Fruit fly (Drosophila melanogaster) whole organism, embryonic: ENCODE measurements around the gene CG2247.

Experiments
- CG10654 ChIP-seq: fragments of 200-800 bp; sonication (Bioruptor generic); optimal IDR thresholded peaks from 2 replicates; lab custom pipeline; 2016; ENCODE audit warnings: missing biosample characterization, missing genetic modification characterization
- CG12236 ChIP-seq: fragments of 200-800 bp; sonication (Bioruptor generic); optimal IDR thresholded peaks from 2 replicates; lab custom pipeline; 2016; ENCODE audit warnings: missing biosample characterization, missing genetic modification characterization
- CG13123 ChIP-seq: fragments of 200-800 bp; sonication (Bioruptor generic); optimal IDR thresholded peaks from 2 replicates; lab custom pipeline; 2016; ENCODE audit warnings: missing biosample characterization, missing genetic modification characterization
- CG14014 ChIP-seq: fragments of 200-800 bp; sonication (Bioruptor generic); IDR thresholded peaks from 2 replicates; pipeline ENCODE4 v1.3.6; 2022; ENCODE audit warnings: missing biosample characterization, missing genetic modification characterization
- CG1529 ChIP-seq: fragments of 200-800 bp; sonication (Bioruptor generic); optimal IDR thresholded peaks from 3 replicates; lab custom pipeline; 2018; ENCODE audit warnings: missing biosample characterization, missing genetic modification characterization
- CG17802 ChIP-seq: fragments of 200-800 bp; sonication (Bioruptor generic); optimal IDR thresholded peaks from 2 replicates; lab custom pipeline; 2018; ENCODE audit warnings: missing biosample characterization, mild to moderate bottlenecking, missing genetic modification characterization, moderate library complexity
- CG18476 ChIP-seq: fragments of 200-800 bp; sonication (Bioruptor generic); optimal IDR thresholded peaks from 2 replicates; lab custom pipeline; 2016; ENCODE audit warnings: missing biosample characterization, mild to moderate bottlenecking, missing genetic modification characterization
- CG18764 ChIP-seq: fragments of 200-800 bp; sonication (Bioruptor generic); optimal IDR thresholded peaks from 3 replicates; lab custom pipeline; 2016; ENCODE audit warnings: missing biosample characterization, missing genetic modification characterization
- CG30431 ChIP-seq: fragments of 200-800 bp; sonication (Bioruptor generic); optimal IDR thresholded peaks from 2 replicates; lab custom pipeline; 2017; ENCODE audit warnings: missing biosample characterization, missing genetic modification characterization
- CG31441 ChIP-seq: fragments of 200-800 bp; sonication (Bioruptor generic); IDR thresholded peaks from 2 replicates; pipeline ENCODE4 v1.3.6; 2022; ENCODE audit warnings: missing biosample characterization, missing genetic modification characterization
- CG3407 ChIP-seq: fragments of 200-800 bp; sonication (Bioruptor generic); optimal IDR thresholded peaks from 2 replicates; lab custom pipeline; 2018; ENCODE audit warnings: missing biosample characterization, mild to moderate bottlenecking, missing genetic modification characterization
- CG3726 ChIP-seq: fragments of 200-800 bp; sonication (Bioruptor generic); IDR thresholded peaks from 3 replicates; pipeline ENCODE4, ENCODE4 v1.3.6; 2022; ENCODE audit warnings: missing biosample characterization, missing genetic modification characterization
- CG6272 ChIP-seq: fragments of 200-800 bp; sonication (Bioruptor generic); IDR thresholded peaks from 2 replicates; pipeline ENCODE4 v1.3.6; 2022; ENCODE audit warnings: missing biosample characterization, missing genetic modification characterization
- CG6654 ChIP-seq: fragments of 200-800 bp; sonication (Bioruptor generic); optimal IDR thresholded peaks from 2 replicates; lab custom pipeline; 2017; ENCODE audit warnings: missing biosample characterization, mild to moderate bottlenecking, missing genetic modification characterization
- CG6765 ChIP-seq: fragments of 200-800 bp; sonication (Bioruptor generic); optimal IDR thresholded peaks from 3 replicates; lab custom pipeline; 2017; ENCODE audit warnings: missing biosample characterization, mild to moderate bottlenecking, missing genetic modification characterization
- CG7357 ChIP-seq: fragments of 200-800 bp; sonication (Bioruptor generic); IDR thresholded peaks from 3 replicates; pipeline ENCODE4 v1.3.6; 2022; ENCODE audit warnings: missing biosample characterization, missing genetic modification characterization
- Dad ChIP-seq: fragments of 200-800 bp; sonication (Bioruptor generic); optimal IDR thresholded peaks from 3 replicates; lab custom pipeline; 2016; ENCODE audit warnings: missing biosample characterization, missing genetic modification characterization
- Deaf1 ChIP-seq: fragments of 200-800 bp; optimal IDR thresholded peaks from 3 replicates; lab custom pipeline; 2019; ENCODE audit warnings: missing biosample characterization, mild to moderate bottlenecking, missing genetic modification characterization, moderate library complexity
- Dip3 ChIP-seq: fragments of 200-800 bp; sonication (Bioruptor generic); optimal IDR thresholded peaks from 3 replicates; lab custom pipeline; 2016; ENCODE audit warnings: missing biosample characterization, missing genetic modification characterization
- Doc2 ChIP-seq: fragments of 200-800 bp; sonication (Bioruptor generic); IDR thresholded peaks from 2 replicates; pipeline ENCODE4 v1.3.6; 2022; ENCODE audit warnings: missing biosample characterization, missing genetic modification characterization
- Doc3 ChIP-seq: fragments of 200-800 bp; sonication (Bioruptor generic); IDR thresholded peaks from 3 replicates; pipeline ENCODE4 v1.3.6; 2022; ENCODE audit warnings: missing biosample characterization, missing genetic modification characterization; ENCODE audit not compliant: partially characterized antibody
- Eip74EF ChIP-seq, 2 experiments: fragments of 200-800 bp in 1 of 2; fragments of >200 bp in 1 of 2; sonication (Bioruptor generic) in 1 of 2; optimal IDR thresholded peaks; 2 replicates each; lab custom pipeline; 2017 to 2019; ENCODE audit warnings: missing biosample characterization in 2 of 2, missing genetic modification characterization in 2 of 2, mild to moderate bottlenecking in 1 of 2, moderate library complexity in 1 of 2
- Ets97D ChIP-seq: fragments of 200-800 bp; sonication (Bioruptor generic); optimal IDR thresholded peaks from 3 replicates; lab custom pipeline; 2016; ENCODE audit warnings: missing biosample characterization, missing genetic modification characterization
- Gug ChIP-seq: fragments of 200-800 bp; sonication (Bioruptor generic); IDR thresholded peaks from 4 replicates; pipeline ENCODE4 v1.3.6; 2022; ENCODE audit warnings: missing biosample characterization, missing genetic modification characterization
- HHEX ChIP-seq: fragments of 200-800 bp; sonication (Bioruptor generic); optimal IDR thresholded peaks from 3 replicates; lab custom pipeline; 2017; ENCODE audit warnings: missing biosample characterization, mild to moderate bottlenecking, missing genetic modification characterization, missing genetic modification reagents
- Hey ChIP-seq: fragments of 200-800 bp; sonication (Bioruptor generic); optimal IDR thresholded peaks from 3 replicates; lab custom pipeline; 2018; ENCODE audit warnings: missing biosample characterization, mild to moderate bottlenecking, missing genetic modification characterization
- Max ChIP-seq: fragments of 200-800 bp; sonication (Bioruptor generic); optimal IDR thresholded peaks from 2 replicates; lab custom pipeline; 2016; ENCODE audit warnings: missing biosample characterization, mild to moderate bottlenecking, missing genetic modification characterization
- Nf-YA ChIP-seq: fragments of 200-800 bp; sonication (Bioruptor generic); IDR thresholded peaks from 2 replicates; pipeline ENCODE4 v1.3.6; 2022; ENCODE audit warnings: missing biosample characterization, missing genetic modification characterization
- bbx ChIP-seq: fragments of 200-800 bp; sonication (Bioruptor generic); IDR thresholded peaks from 2 replicates; pipeline ENCODE4 v1.3.6; 2022; ENCODE audit warnings: missing biosample characterization, missing genetic modification characterization; ENCODE audit not compliant: partially characterized antibody
- cas ChIP-seq: fragments of 200-800 bp; sonication (Bioruptor generic); IDR thresholded peaks from 2 replicates; pipeline ENCODE4 v1.3.6; 2022; ENCODE audit warnings: missing biosample characterization, missing genetic modification characterization
- ewg ChIP-seq: fragments of 200-800 bp; sonication (Bioruptor generic); optimal IDR thresholded peaks from 3 replicates; lab custom pipeline; 2017; ENCODE audit warnings: mild to moderate bottlenecking, missing biosample characterization, missing genetic modification reagents, missing genetic modification characterization
- gce ChIP-seq: fragments of 200-800 bp; sonication (Bioruptor generic); IDR thresholded peaks from 3 replicates; pipeline ENCODE4 v1.3.6; 2022; ENCODE audit warnings: missing biosample characterization, missing genetic modification characterization
- gt ChIP-seq: fragments of 200-800 bp; sonication (Bioruptor generic); IDR thresholded peaks from 2 replicates; pipeline ENCODE4 v1.3.6; 2022; ENCODE audit warnings: missing biosample characterization, missing genetic modification characterization
- ham ChIP-seq: fragments of 200-800 bp; sonication (Bioruptor generic); IDR thresholded peaks from 2 replicates; pipeline ENCODE4 v1.3.6; 2022; ENCODE audit warnings: missing biosample characterization, missing genetic modification characterization
- hbn ChIP-seq: fragments of 200-800 bp; sonication (Bioruptor generic); IDR thresholded peaks from 2 replicates; pipeline ENCODE4 v1.3.6; 2022; ENCODE audit warnings: missing biosample characterization, missing genetic modification characterization; ENCODE audit not compliant: partially characterized antibody
- kni ChIP-seq: fragments of 200-800 bp; sonication (Bioruptor generic); optimal IDR thresholded peaks from 3 replicates; lab custom pipeline; 2017; ENCODE audit warnings: mild to moderate bottlenecking, missing biosample characterization, missing genetic modification reagents, missing genetic modification characterization
- lab ChIP-seq: fragments of 200-800 bp; sonication (Bioruptor generic); optimal IDR thresholded peaks from 3 replicates; lab custom pipeline; 2017; ENCODE audit warnings: missing biosample characterization, missing genetic modification characterization, mild to moderate bottlenecking, moderate library complexity, missing genetic modification reagents
- oc ChIP-seq: fragments of 200-800 bp; sonication (Bioruptor generic); optimal IDR thresholded peaks from 2 replicates; lab custom pipeline; 2018; ENCODE audit warnings: missing biosample characterization, mild to moderate bottlenecking, missing genetic modification characterization, moderate library complexity
- org-1 ChIP-seq: fragments of 200-800 bp; sonication (Bioruptor generic); optimal IDR thresholded peaks from 2 replicates; lab custom pipeline; 2017; ENCODE audit warnings: missing biosample characterization, missing genetic modification characterization
- otp ChIP-seq: fragments of 200-800 bp; sonication (Bioruptor generic); IDR thresholded peaks from 3 replicates; pipeline ENCODE4, ENCODE4 v1.3.6; 2022; ENCODE audit warnings: missing biosample characterization, missing genetic modification characterization
- peb ChIP-seq: fragments of 200-800 bp; sonication (Bioruptor generic); IDR thresholded peaks from 2 replicates; pipeline ENCODE4 v1.3.6; 2022; ENCODE audit warnings: missing biosample characterization, missing genetic modification characterization
- pros ChIP-seq: fragments of 200-800 bp; sonication (Bioruptor generic); optimal IDR thresholded peaks from 3 replicates; lab custom pipeline; 2019; ENCODE audit warnings: missing biosample characterization, mild to moderate bottlenecking, missing genetic modification characterization, moderate library complexity
- ro ChIP-seq: fragments of 200-800 bp; sonication (Bioruptor generic); IDR thresholded peaks from 2 replicates; pipeline ENCODE4 v1.3.6; 2022; ENCODE audit warnings: missing biosample characterization, missing genetic modification characterization
- sc ChIP-seq, 3 experiments: fragments of >200 bp in 2 of 3; fragments of 200-800 bp in 1 of 3; sonication (Bioruptor generic) in 1 of 3; optimal IDR thresholded peaks; 2 replicates in 2 of 3; 3 replicates in 1 of 3; lab custom pipeline; 2017; ENCODE audit warnings: mild to moderate bottlenecking in 1 of 3, missing biosample characterization in 1 of 3, missing genetic modification characterization in 1 of 3, missing genetic modification reagents in 1 of 3
- scrt ChIP-seq: fragments of 200-800 bp; sonication (Bioruptor generic); optimal IDR thresholded peaks from 2 replicates; lab custom pipeline; 2018; ENCODE audit warnings: missing biosample characterization, mild to moderate bottlenecking, missing genetic modification characterization, moderate library complexity
- shn ChIP-seq: fragments of 200-800 bp; sonication (Bioruptor generic); optimal IDR thresholded peaks from 3 replicates; lab custom pipeline; 2016; ENCODE audit warnings: missing biosample characterization, missing genetic modification characterization
- sim ChIP-seq: fragments of 200-800 bp; sonication (Bioruptor generic); IDR thresholded peaks from 2 replicates; pipeline ENCODE4 v1.3.6; 2022; ENCODE audit warnings: missing biosample characterization, missing genetic modification characterization
- sug ChIP-seq: fragments of 200-800 bp; optimal IDR thresholded peaks from 2 replicates; lab custom pipeline; 2019; ENCODE audit warnings: missing biosample characterization, mild to moderate bottlenecking, missing genetic modification characterization, moderate library complexity
- tup ChIP-seq: fragments of 200-800 bp; sonication (Bioruptor generic); optimal IDR thresholded peaks from 2 replicates; lab custom pipeline; 2016; ENCODE audit warnings: missing biosample characterization, mild to moderate bottlenecking, missing genetic modification characterization, moderate library complexity

CG2247 gene

DNA sequence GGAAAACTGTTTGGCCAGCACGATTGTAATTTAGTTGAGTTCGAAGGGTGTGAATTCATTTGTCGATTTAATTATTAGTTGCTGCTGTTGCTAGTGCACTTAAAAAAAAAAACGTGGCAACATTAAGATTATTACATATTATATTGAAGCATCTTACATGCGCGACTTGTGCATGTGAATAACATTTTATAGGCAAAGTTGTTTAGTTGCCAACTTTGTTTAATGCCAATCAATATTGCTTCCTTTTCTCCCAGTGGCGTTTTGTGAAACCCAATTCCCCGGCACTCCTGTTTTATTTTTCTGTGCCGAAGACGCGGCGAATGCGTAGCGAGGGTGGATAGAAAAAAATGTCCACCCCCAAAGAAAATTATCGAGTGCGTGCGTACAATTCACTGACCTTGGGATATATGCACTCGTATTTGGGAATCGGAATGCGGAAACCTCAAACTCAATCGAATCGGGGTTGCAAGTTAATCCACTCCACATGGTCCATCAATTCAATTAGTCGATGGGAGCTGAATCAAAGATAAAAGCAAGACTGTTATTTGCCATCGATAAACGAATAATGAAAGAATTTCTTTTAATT, 17.6 kb upstream of the CG2247 start (continued):
- TF ChIP-seq CG14014 (GFP tag; lab: Robert Waterston, UW) (no peak), Gug (GFP tag; lab: Robert Waterston, UW) (0 out of 4 replicates have a peak, but pooled peaks have one; percentile 43), peb (GFP tag; lab: Robert Waterston, UW) (peak; percentile 35; the same call in 1 of the 2 replicates), shn (GFP tag; lab: Kevin White, UChicago) (no peak), ro (GFP tag; lab: Robert Waterston, UW) (no peak), cas (GFP tag; lab: Robert Waterston, UW) (no peak), sc (optimal IDR thresholded peaks at IDR 0.05; lab: Kevin White, UChicago) (no peak), sc (GFP tag; optimal IDR thresholded peaks at IDR 0.05; lab: Kevin White, UChicago) (peak; percentile 52), HHEX (GFP tag; lab: Kevin White, UChicago) (peak; percentile 33), org-1 (GFP tag; lab: Kevin White, UChicago) (peak; percentile 9), Doc3 (GFP tag; lab: Robert Waterston, UW) (no peak), gt (no peak), pros (GFP tag; lab: Kevin White, UChicago) (peak; percentile 87), CG7357 (GFP tag; lab: Robert Waterston, UW) (no peak; the same call in 2 of the 3 replicates), CG12236 (peak; percentile 33), CG17802 (tag; lab: Kevin White, UChicago) (peak; percentile 17), ham (GFP tag; lab: Robert Waterston, UW) (no peak), CG1529 (GFP tag; lab: Kevin White, UChicago) (peak; percentile 58), CG31441 (GFP tag; lab: Robert Waterston, UW) (peak; percentile 63), Dad (GFP tag; lab: Kevin White, UChicago) (no peak), CG6654 (GFP tag; lab: Kevin White, UChicago) (no peak), gce (0 out of 3 replicates have a peak, but pooled peaks have one; percentile 45), CG3407 (GFP tag; lab: Kevin White, UChicago) (peak; percentile 47), CG18764 (GFP tag; lab: Kevin White, UChicago) (peak; percentile 3), otp (GFP tag; lab: Robert Waterston, UW) (peak; percentile 70; the same call in 2 of the 3 replicates), Max (GFP tag; lab: Kevin White, UChicago) (peak; percentile 20), kni (GFP tag; lab: Kevin White, UChicago) (peak; percentile 15), CG3726 (0 out of 3 replicates have a peak, but pooled peaks have one; percentile 48), Doc2 (GFP tag; lab: Robert Waterston, UW) (no peak), hbn (GFP tag; lab: Robert Waterston, UW) (no peak), bbx (no peak), Ets97D (no peak), Hey (tag; lab: Kevin White, UChicago) (no peak), oc (tag; lab: Kevin White, UChicago) (peak; percentile 57), lab (GFP tag; lab: Kevin White, UChicago) (peak; percentile 44), Dip3 (GFP tag; lab: Kevin White, UChicago) (no peak), Deaf1 (tag; lab: Kevin White, UChicago) (no peak), tup (peak; percentile 27), CG6272 (GFP tag; lab: Robert Waterston, UW) (0 out of 2 replicates have a peak, but pooled peaks have one; percentile 30), ewg (GFP tag; lab: Kevin White, UChicago) (peak; percentile 28), CG10654 (GFP tag; lab: Kevin White, UChicago) (peak; percentile 37), Eip74EF (GFP tag; optimal IDR thresholded peaks at IDR 0.05; lab: Kevin White, UChicago) (peak in 1 of 2 experiments; percentile 1), CG13123 (GFP tag; lab: Kevin White, UChicago) (no peak), CG30431 (peak; percentile 37), sug (no peak), sim (peak; percentile 62; the same call in 1 of the 2 replicates), scrt (no peak), CG18476 (GFP tag; lab: Kevin White, UChicago) (peak; percentile 64), CG6765 (no peak), Nf-YA (GFP tag; lab: Robert Waterston, UW) (no peak)
